Worm (Caenorhabditis elegans): ENCODE measurements around the gene pssy-1.

Gene pssy-1

DNA sequence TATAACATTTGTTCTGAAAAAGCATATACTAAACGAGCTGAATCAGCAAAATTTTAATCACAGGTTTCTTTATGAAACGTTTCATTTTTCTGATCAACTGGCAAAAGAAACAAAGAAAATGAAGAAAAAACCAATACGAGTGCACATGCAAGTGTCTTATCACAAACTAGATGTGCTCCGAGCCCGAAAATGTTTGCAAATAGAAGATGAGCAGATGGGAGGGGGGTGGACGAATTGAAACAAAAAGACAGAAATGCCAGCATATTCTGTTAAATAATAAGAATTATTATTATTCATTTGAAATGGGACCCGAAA is 31.4 kb upstream of the pssy-1 start:
- TF ChIP-seq sptf-1 (tag; optimal IDR thresholded peaks at IDR 0.05) (no peak), blmp-1 (tag; optimal IDR thresholded peaks at IDR 0.05) (no peak), ztf-11 (tag; optimal IDR thresholded peaks at IDR 0.05) (no peak), zip-8 (tag; optimal IDR thresholded peaks at IDR 0.05) (no peak), hlh-1 (tag; optimal IDR thresholded peaks at IDR 0.05) (no peak), nhr-2 (tag; optimal IDR thresholded peaks at IDR 0.05) (no peak), nhr-28 (tag; optimal IDR thresholded peaks at IDR 0.05) (no peak), elt-3 (tag; optimal IDR thresholded peaks at IDR 0.05) (no peak), lsy-2 (tag; optimal IDR thresholded peaks at IDR 0.05) (no peak), elt-1 (tag; optimal IDR thresholded peaks at IDR 0.05; ENCODE audit: borderline replicate concordance, insufficient read depth) (no peak), ceh-83 (GFP tag; optimal IDR thresholded peaks at IDR 0.05) (no peak), snpc-4 (tag; optimal IDR thresholded peaks at IDR 0.05) (no peak), unc-120 (tag; optimal IDR thresholded peaks at IDR 0.05; ENCODE audit: poor library complexity, severe bottlenecking) (no peak), flh-1 (GFP tag; optimal IDR thresholded peaks at IDR 0.05) (no peak)

DNA sequence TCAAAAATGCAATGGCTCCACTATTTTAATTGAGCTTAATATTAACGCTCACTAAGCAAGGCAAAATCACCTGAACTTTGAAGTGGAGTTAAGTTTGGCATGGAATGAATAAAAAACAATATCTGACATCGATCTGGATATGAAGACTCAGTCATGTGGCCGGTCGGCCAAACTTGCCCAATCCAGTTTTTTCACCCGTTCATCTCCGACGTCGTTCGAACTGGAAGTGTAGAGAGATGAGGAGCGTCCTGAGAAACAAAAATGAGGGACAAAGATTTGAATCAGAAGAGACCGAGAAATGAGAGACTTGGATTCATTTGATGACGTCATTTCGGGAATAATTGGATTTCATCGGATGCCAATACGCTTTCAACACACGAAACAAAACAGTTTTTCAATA is 27.3 kb upstream of the pssy-1 start:
- no peak for TF ChIP-seq sptf-1 (tag; optimal IDR thresholded peaks at IDR 0.05)
- TF ChIP-seq mab-5 (tag; optimal IDR thresholded peaks at IDR 0.05): no peak
- TF ChIP-seq zip-8 (tag; optimal IDR thresholded peaks at IDR 0.05): peak; percentile 20

ce11 chrX:9938537-9938936 is 26.9 kb upstream of the pssy-1 start, which contains the start of the genes C17G1.5 and C17G1.14:
Gene C17G1.5, plus strand, starts transcription at chrX:9938802.
Gene C17G1.14, plus strand, starts transcription at chrX:9938813.
- TF ChIP-seq tbx-8 (GFP tag; optimal IDR thresholded peaks at IDR 0.05) (no peak), ztf-11 (tag; optimal IDR thresholded peaks at IDR 0.05) (no peak), cnd-1 (tag; optimal IDR thresholded peaks at IDR 0.05) (no peak), snpc-4 (tag; optimal IDR thresholded peaks at IDR 0.05) (no peak), nhr-237 (tag; optimal IDR thresholded peaks at IDR 0.05) (no peak), M03D4.4 (tag; optimal IDR thresholded peaks at IDR 0.05) (no peak), ceh-43 (GFP tag; optimal IDR thresholded peaks at IDR 0.05) (no peak), unc-62 (GFP tag; optimal IDR thresholded peaks at IDR 0.05) (no peak), lin-13 (tag; optimal IDR thresholded peaks at IDR 0.05) (no peak), nhr-28 (tag; optimal IDR thresholded peaks at IDR 0.05) (no peak), ham-2 (GFP tag; optimal IDR thresholded peaks at IDR 0.05) (no peak), unc-120 (tag; optimal IDR thresholded peaks at IDR 0.05; ENCODE audit: poor library complexity, severe bottlenecking) (no peak), sem-2 (GFP tag; optimal IDR thresholded peaks at IDR 0.05) (no peak), lsy-2 (tag; optimal IDR thresholded peaks at IDR 0.05) (no peak), nhr-76 (tag; optimal IDR thresholded peaks at IDR 0.05) (no peak), hlh-1 (tag; optimal IDR thresholded peaks at IDR 0.05) (no peak), zip-8 (tag; optimal IDR thresholded peaks at IDR 0.05) (no peak), ceh-39 (tag; optimal IDR thresholded peaks at IDR 0.05) (no peak), ceh-83 (GFP tag; optimal IDR thresholded peaks at IDR 0.05) (no peak)

- no peak for TF ChIP-seq bed-3 (GFP tag; optimal IDR thresholded peaks at IDR 0.05)
- TF ChIP-seq unc-120 (tag; optimal IDR thresholded peaks at IDR 0.05; ENCODE audit: poor library complexity, severe bottlenecking): no peak
- no peak for TF ChIP-seq lin-32 (GFP tag; optimal IDR thresholded peaks at IDR 0.05)
- TF ChIP-seq nhr-28 (tag; optimal IDR thresholded peaks at IDR 0.05): no peak
- TF ChIP-seq cnd-1 (tag; optimal IDR thresholded peaks at IDR 0.05): no peak
- no peak for TF ChIP-seq unc-39 (tag; optimal IDR thresholded peaks at IDR 0.05)
- no peak for TF ChIP-seq mls-2 (tag; optimal IDR thresholded peaks at IDR 0.05)
- no peak for TF ChIP-seq unc-62 (GFP tag; optimal IDR thresholded peaks at IDR 0.05)
- no peak for TF ChIP-seq ham-2 (GFP tag; optimal IDR thresholded peaks at IDR 0.05)
- TF ChIP-seq snpc-4 (tag; optimal IDR thresholded peaks at IDR 0.05): no peak
- TF ChIP-seq nhr-2 (tag; optimal IDR thresholded peaks at IDR 0.05): no peak
- TF ChIP-seq mab-5 (tag; optimal IDR thresholded peaks at IDR 0.05): no peak
- TF ChIP-seq hlh-1 (tag; optimal IDR thresholded peaks at IDR 0.05): no peak
- no peak for TF ChIP-seq blmp-1 (tag; optimal IDR thresholded peaks at IDR 0.05)
- no peak for TF ChIP-seq ceh-43 (GFP tag; optimal IDR thresholded peaks at IDR 0.05)
- TF ChIP-seq elt-1 (tag; optimal IDR thresholded peaks at IDR 0.05; ENCODE audit: borderline replicate concordance, insufficient read depth): no peak
Observed at ce11 chrX:9940524-9940923, 24.9 kb upstream of the pssy-1 start.

- TF ChIP-seq sem-2 (GFP tag; optimal IDR thresholded peaks at IDR 0.05): no peak
- TF ChIP-seq elt-3 (tag; optimal IDR thresholded peaks at IDR 0.05): no peak
- TF ChIP-seq lin-13 (tag; optimal IDR thresholded peaks at IDR 0.05): no peak
- no peak for TF ChIP-seq bed-3 (GFP tag; optimal IDR thresholded peaks at IDR 0.05)
- TF ChIP-seq ham-2 (GFP tag; optimal IDR thresholded peaks at IDR 0.05): no peak
- TF ChIP-seq unc-120 (tag; optimal IDR thresholded peaks at IDR 0.05; ENCODE audit: poor library complexity, severe bottlenecking): no peak
- no peak for TF ChIP-seq ceh-83 (GFP tag; optimal IDR thresholded peaks at IDR 0.05)
- TF ChIP-seq zip-8 (tag; optimal IDR thresholded peaks at IDR 0.05): no peak
Observed at ce11 chrX:9941379-9941778, 24.0 kb upstream of the pssy-1 start.

Data from whole organism, mixed stage, embryonic.